Fruit fly (Drosophila melanogaster): Measurements from ENCODE around the gene lic.
A peak's percentile ranks its signal among the peaks of the same experiment; 100 is the strongest.

Gene lic

dm6 chrX:13094085-13094764 lies 3.3 kb downstream of the lic start, which contains the start of gene CG2200 (continued):
- TF ChIP-seq CG30403 (GFP tag; optimal IDR thresholded peaks at IDR 0.05) (peak; percentile 43), CG15601 (tag; optimal IDR thresholded peaks at IDR 0.05) (no peak), corto (GFP tag; optimal IDR thresholded peaks at IDR 0.05) (no peak), MESR4 (GFP tag; optimal IDR thresholded peaks at IDR 0.05) (peak; percentile 58), esg (GFP tag; conservative IDR thresholded peaks at IDR 0.05) (no peak), org-1 (GFP tag; optimal IDR thresholded peaks at IDR 0.05) (no peak), CG1602 (GFP tag; optimal IDR thresholded peaks at IDR 0.05) (no peak), CG31441 (GFP tag; IDR thresholded peaks at IDR 0.05) (no peak), CHES-1-like (GFP tag; optimal IDR thresholded peaks at IDR 0.05) (peak; percentile 35), CG12769 (tag; optimal IDR thresholded peaks at IDR 0.05) (peak; percentile 71), kah (GFP tag; optimal IDR thresholded peaks at IDR 0.05) (no peak), CG15073 (GFP tag; optimal IDR thresholded peaks at IDR 0.05) (no peak), Hmr (GFP tag; optimal IDR thresholded peaks at IDR 0.05) (peak; percentile 28), NFAT (GFP tag; IDR thresholded peaks at IDR 0.05) (peak; percentile 33; the same call in 1 of the 2 replicates), CG32772 (GFP tag; IDR thresholded peaks at IDR 0.05) (no peak), gro (GFP tag; optimal IDR thresholded peaks at IDR 0.05) (no peak), eve (GFP tag; optimal IDR thresholded peaks at IDR 0.05) (no peak), salm (tag; optimal IDR thresholded peaks at IDR 0.05) (no peak), CG1024 (GFP tag; IDR thresholded peaks at IDR 0.05) (no peak), Neu2 (GFP tag; optimal IDR thresholded peaks at IDR 0.05; ENCODE audit: borderline replicate concordance) (no peak), ken (GFP tag; IDR thresholded peaks at IDR 0.05) (peak; percentile 53; the same call in 1 of the 3 replicates), crp (GFP tag; optimal IDR thresholded peaks at IDR 0.05) (no peak), CG7786 (GFP tag; optimal IDR thresholded peaks at IDR 0.05) (peak; percentile 19), MBD-R2 (GFP tag; IDR thresholded peaks at IDR 0.05) (peak; percentile 74), Scr (GFP tag; IDR thresholded peaks at IDR 0.05; ENCODE audit: partially characterized antibody) (peak; percentile 88), Ravus (GFP tag; IDR thresholded peaks at IDR 0.05) (no peak), CG3281 (GFP tag; optimal IDR thresholded peaks at IDR 0.05) (peak; percentile 46), Ada2b (GFP tag; IDR thresholded peaks at IDR 0.05) (no peak), CG17568 (GFP tag; optimal IDR thresholded peaks at IDR 0.05) (no peak), zen (tag; optimal IDR thresholded peaks at IDR 0.05) (no peak), CG12744 (GFP tag; optimal IDR thresholded peaks at IDR 0.05) (no peak), Ets65A (GFP tag) (no peak), gcm (GFP tag; optimal IDR thresholded peaks at IDR 0.05) (peak; percentile 21), CG12391 (tag; optimal IDR thresholded peaks at IDR 0.05) (peak; percentile 42), Hr39 (optimal IDR thresholded peaks at IDR 0.05) (no peak), Oli (tag; optimal IDR thresholded peaks at IDR 0.05) (no peak), CG9797 (GFP tag; optimal IDR thresholded peaks at IDR 0.05) (peak; percentile 4), danr (GFP tag; IDR thresholded peaks at IDR 0.05) (no peak), CG14050 (GFP tag; IDR thresholded peaks at IDR 0.05) (0 out of 3 replicates have a peak, but pooled peaks have one; percentile 11), CG14014 (GFP tag; IDR thresholded peaks at IDR 0.05) (peak; percentile 14; the same call in 1 of the 2 replicates), tin (GFP tag; optimal IDR thresholded peaks at IDR 0.05) (no peak), CG10366 (GFP tag; IDR thresholded peaks at IDR 0.05) (peak; percentile 32; the same call in 1 of the 2 replicates), CG1529 (GFP tag; optimal IDR thresholded peaks at IDR 0.05) (no peak), unpg (GFP tag; optimal IDR thresholded peaks at IDR 0.05) (peak; percentile 16), sna (GFP tag; IDR thresholded peaks at IDR 0.05; ENCODE audit: partially characterized antibody) (peak; percentile 83), HHEX (GFP tag; optimal IDR thresholded peaks at IDR 0.05) (no peak), hb (GFP tag; IDR thresholded peaks at IDR 0.05; ENCODE audit: partially characterized antibody) (peak; percentile 87), CG10274 (GFP tag; optimal IDR thresholded peaks at IDR 0.05) (no peak), CG6791 (GFP tag; IDR thresholded peaks at IDR 0.05; ENCODE audit: partially characterized antibody) (peak; percentile 86), dpn (GFP tag; optimal IDR thresholded peaks at IDR 0.05) (peak; percentile 10 to 53)

All from whole organism, embryonic.